Worm (Caenorhabditis elegans) whole organism, L1 larva: ENCODE results near the gene R07E5.7.

Source experiments
- ces-1 ChIP-seq: fragments of 150-350 bp; optimal IDR thresholded peaks from 2 replicates; lab custom pipeline; 2014; ENCODE audit warnings: missing biosample characterization, missing genetic modification reagents, missing genetic modification characterization
- fkh-8 ChIP-seq: sonication (generic microtip); optimal IDR thresholded peaks from 2 replicates; lab custom pipeline; 2016; ENCODE audit warnings: mild to moderate bottlenecking, missing genetic modification characterization, missing compliant biosample characterization
- nhr-237 ChIP-seq: fragments of 150-350 bp; optimal IDR thresholded peaks from 2 replicates; lab custom pipeline; 2014; ENCODE audit warnings: missing biosample characterization, missing genetic modification characterization
- sup-37 ChIP-seq: fragments of 200-800 bp; sonication (Bioruptor generic); optimal IDR thresholded peaks from 2 replicates; lab custom pipeline; 2018; ENCODE audit warnings: mild to moderate bottlenecking, missing genetic modification characterization, missing compliant biosample characterization

DNA sequence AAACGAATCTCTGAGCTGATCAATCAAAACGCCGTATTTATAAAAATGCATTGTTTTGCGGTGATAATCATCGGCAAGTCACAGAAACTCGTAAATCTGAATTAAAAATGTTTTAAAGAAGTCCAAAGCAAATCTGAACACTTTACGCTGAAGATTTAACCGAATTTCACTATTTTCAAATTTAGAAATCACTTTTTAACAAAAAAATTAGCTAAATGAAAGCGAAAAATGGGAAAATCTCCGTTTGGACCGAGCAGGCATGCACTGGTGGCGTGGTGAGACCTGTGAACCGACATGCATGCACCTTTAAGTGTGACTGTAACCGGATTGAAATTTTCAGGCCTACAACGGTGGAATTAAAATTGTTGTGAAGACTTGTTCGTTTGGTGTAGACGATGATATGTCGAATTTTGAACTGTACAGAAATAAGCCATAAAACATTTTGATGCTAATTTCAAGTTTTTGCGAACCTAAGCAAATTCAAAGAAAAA is 20.6 kb upstream of the R07E5.7 start, which contains the start of gene C28A5.2:
- no peak for TF ChIP-seq sup-37 (GFP tag; lab: Kevin White, UChicago)
- no peak for TF ChIP-seq nhr-237 (tag; lab: Kevin White, UChicago)
- TF ChIP-seq fkh-8 (tag; lab: Kevin White, UChicago): no peak
- TF ChIP-seq ces-1 (GFP tag; lab: Kevin White, UChicago): no peak
